Worm (Caenorhabditis elegans) whole organism, L4 larva: ENCODE measurements around the gene pat-9.

Experiments
- T20F7.1 ChIP-seq: fragments of 200-800 bp; sonication (Bioruptor generic); optimal IDR thresholded peaks from 2 replicates; lab custom pipeline; 2018; ENCODE audit warnings: mild to moderate bottlenecking, missing genetic modification characterization, missing compliant biosample characterization
- T26A8.4 ChIP-seq: fragments of 200-800 bp; sonication (Bioruptor generic); IDR thresholded peaks from 2 replicates; pipeline ENCODE4 v1.3.6; 2022; ENCODE audit warnings: missing genetic modification characterization, missing compliant biosample characterization
- aly-2 ChIP-seq: sonication (generic microtip); optimal IDR thresholded peaks from 2 replicates; lab custom pipeline; 2018; ENCODE audit warnings: missing biosample characterization, missing genetic modification characterization
- ceh-28 ChIP-seq: fragments of 150-350 bp; optimal IDR thresholded peaks from 2 replicates; lab custom pipeline; 2014; ENCODE audit warnings: missing biosample characterization, missing genetic modification reagents, missing genetic modification characterization
- lin-15B ChIP-seq: fragments of 150-350 bp; sonication (generic microtip); optimal IDR thresholded peaks from 3 replicates; lab custom pipeline; 2014; ENCODE audit warnings: missing biosample characterization, missing genetic modification characterization
- mdl-1 ChIP-seq, 2 experiments: fragments of 150-350 bp in 1 of 2; sonication (generic microtip) in 1 of 2; optimal IDR thresholded peaks; 2 replicates each; lab custom pipeline; 2014 to 2017; ENCODE audit warnings: missing biosample characterization in 2 of 2, missing genetic modification characterization in 2 of 2
- mes-2 ChIP-seq: sonication (generic microtip); optimal IDR thresholded peaks from 2 replicates; lab custom pipeline; 2016; ENCODE audit warnings: missing genotype, mild to moderate bottlenecking, missing genetic modification characterization, missing compliant biosample characterization; ENCODE audit not compliant: poor library complexity, severe bottlenecking
- nhr-11 ChIP-seq: fragments of 150-350 bp; optimal IDR thresholded peaks from 2 replicates; lab custom pipeline; 2014; ENCODE audit warnings: missing biosample characterization, missing genetic modification characterization
- nhr-28 ChIP-seq: fragments of 150-350 bp; optimal IDR thresholded peaks from 2 replicates; lab custom pipeline; 2014; ENCODE audit warnings: missing biosample characterization, missing genetic modification characterization
- nhr-76 ChIP-seq: fragments of 150-350 bp; optimal IDR thresholded peaks from 2 replicates; lab custom pipeline; 2014; ENCODE audit warnings: missing biosample characterization, missing genetic modification characterization
- snpc-4 ChIP-seq: fragments of 150-350 bp; optimal IDR thresholded peaks from 2 replicates; lab custom pipeline; 2014; ENCODE audit warnings: missing biosample characterization, missing genetic modification characterization
- tra-1 ChIP-seq: fragments of 200-800 bp; sonication (Bioruptor generic); IDR thresholded peaks from 2 replicates; pipeline ENCODE4 v1.3.6; 2022; ENCODE audit warnings: missing genetic modification reagents, missing genetic modification characterization, missing compliant biosample characterization
- unc-62 ChIP-seq, 3 experiments: fragments of 150-350 bp in 1 of 3; sonication (generic microtip); optimal IDR thresholded peaks in 2 of 3; peaks in 1 of 3; 1 replicate in 1 of 3; 2 replicates in 2 of 3; lab custom pipeline; 2014 to 2017; ENCODE audit warnings: missing biosample characterization in 3 of 3, missing genetic modification characterization in 3 of 3, missing genetic modification reagents in 3 of 3, missing genotype in 1 of 3

DNA sequence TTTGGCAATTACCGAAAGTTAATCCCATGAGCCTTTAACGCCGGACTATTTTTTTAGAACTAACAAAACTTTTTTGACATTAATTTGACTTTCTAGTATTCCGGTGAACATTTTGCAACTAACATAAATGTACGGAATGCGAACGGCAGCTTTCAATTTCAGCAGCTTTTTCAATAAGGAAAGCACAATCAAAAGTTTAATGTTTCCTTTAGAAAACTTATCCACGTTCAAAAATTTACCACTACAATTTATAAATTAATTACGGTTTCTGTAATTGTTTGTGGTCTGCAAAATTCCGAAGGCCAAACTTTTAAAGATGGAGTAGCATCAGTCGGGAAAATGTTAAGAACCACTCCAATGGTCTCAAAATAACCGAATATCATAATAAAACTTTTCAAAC lies 3.7 kb downstream of the pat-9 start, which contains the start of gene osm-1:
- no peak for TF ChIP-seq mes-2 (tag; lab: Kevin White, UChicago)
- no peak for TF ChIP-seq nhr-28 (tag; lab: Kevin White, UChicago)
- TF ChIP-seq unc-62 (GFP tag; optimal IDR thresholded peaks at IDR 0.05 in 1 of 2; lab: Kevin White, UChicago) = no peak
- TF ChIP-seq unc-62 (tag; optimal IDR thresholded peaks at IDR 0.05; lab: Kevin White, UChicago) = no peak
- no peak for TF ChIP-seq T26A8.4 (GFP tag; lab: Robert Waterston, UW)
- no peak for TF ChIP-seq T20F7.1 (GFP tag; lab: Kevin White, UChicago)
- no peak for TF ChIP-seq tra-1 (GFP tag; lab: Robert Waterston, UW)
- no peak for TF ChIP-seq ceh-28 (tag; lab: Kevin White, UChicago)
- TF ChIP-seq nhr-76 = no peak
- no peak for TF ChIP-seq aly-2 (tag; lab: Kevin White, UChicago)
- no peak for TF ChIP-seq mdl-1 (tag; optimal IDR thresholded peaks at IDR 0.05; lab: Kevin White, UChicago)
- no peak for TF ChIP-seq nhr-11 (tag; lab: Kevin White, UChicago)
- TF ChIP-seq snpc-4 (tag; lab: Kevin White, UChicago) = no peak
- TF ChIP-seq lin-15B (tag; lab: Kevin White, UChicago) = no peak
